Fruit fly (Drosophila melanogaster) whole organism, prepupa: ENCODE results near the gene halo.

Experiments
- Blimp-1 ChIP-seq: fragments of 200-800 bp; sonication (Bioruptor generic); optimal IDR thresholded peaks from 3 replicates; lab custom pipeline; 2017; ENCODE audit warnings: missing biosample characterization, missing genetic modification characterization, mild to moderate bottlenecking, moderate library complexity, missing genetic modification reagents
- CG10631 ChIP-seq: fragments of 200-800 bp; sonication (Bioruptor generic); optimal IDR thresholded peaks from 2 replicates; lab custom pipeline; 2016; ENCODE audit warnings: missing biosample characterization, missing genetic modification characterization
- CG10669 ChIP-seq: fragments of 200-800 bp; sonication (Bioruptor generic); optimal IDR thresholded peaks from 3 replicates; lab custom pipeline; 2018; ENCODE audit warnings: missing biosample characterization, mild to moderate bottlenecking, missing genetic modification characterization, moderate library complexity
- CG11294 ChIP-seq: fragments of 200-800 bp; sonication (Bioruptor generic); IDR thresholded peaks from 2 replicates; pipeline ENCODE4 v1.3.6; 2022; ENCODE audit warnings: missing biosample characterization, missing genetic modification characterization
- CG11762 ChIP-seq: fragments of 200-800 bp; sonication (Bioruptor generic); optimal IDR thresholded peaks from 3 replicates; lab custom pipeline; 2016; ENCODE audit warnings: missing biosample characterization, missing genetic modification characterization; ENCODE audit not compliant: insufficient read depth
- CG11902 ChIP-seq: fragments of 200-800 bp; sonication (Bioruptor generic); optimal IDR thresholded peaks from 3 replicates; lab custom pipeline; 2016; ENCODE audit warnings: missing biosample characterization, missing genetic modification characterization
- CG15336 ChIP-seq: fragments of 200-800 bp; sonication (Bioruptor generic); IDR thresholded peaks from 2 replicates; pipeline ENCODE4 v1.3.6; 2022; ENCODE audit warnings: missing biosample characterization, missing genetic modification characterization
- CG1621 ChIP-seq: fragments of 200-800 bp; sonication (Bioruptor generic); optimal IDR thresholded peaks from 3 replicates; lab custom pipeline; 2018; ENCODE audit warnings: missing biosample characterization, mild to moderate bottlenecking, missing genetic modification characterization
- CG16779 ChIP-seq: fragments of 200-800 bp; sonication (Bioruptor generic); optimal IDR thresholded peaks from 3 replicates; lab custom pipeline; 2017; ENCODE audit warnings: missing biosample characterization, mild to moderate bottlenecking, missing genetic modification characterization
- CG3032 ChIP-seq: fragments of 200-800 bp; optimal IDR thresholded peaks from 2 replicates; lab custom pipeline; 2019; ENCODE audit warnings: missing biosample characterization, mild to moderate bottlenecking, missing genetic modification characterization, moderate library complexity
- CG31627 ChIP-seq: fragments of 200-800 bp; sonication (Bioruptor generic); optimal IDR thresholded peaks from 3 replicates; lab custom pipeline; 2016; ENCODE audit warnings: missing biosample characterization, missing genetic modification characterization
- CG32006 ChIP-seq: fragments of 200-800 bp; sonication (Bioruptor generic); optimal IDR thresholded peaks from 3 replicates; lab custom pipeline; 2017; ENCODE audit warnings: missing biosample characterization, mild to moderate bottlenecking, missing genetic modification characterization
- CG34406 ChIP-seq: fragments of 200-800 bp; sonication (Bioruptor generic); optimal IDR thresholded peaks from 3 replicates; lab custom pipeline; 2016; ENCODE audit warnings: missing biosample characterization, missing genetic modification characterization
- CG3919 ChIP-seq: fragments of 200-800 bp; sonication (Bioruptor generic); optimal IDR thresholded peaks from 3 replicates; lab custom pipeline; 2016; ENCODE audit warnings: missing biosample characterization, missing genetic modification characterization
- CG6163 ChIP-seq: fragments of 200-800 bp; sonication (Bioruptor generic); IDR thresholded peaks from 3 replicates; pipeline ENCODE4 v1.3.6; 2022; ENCODE audit warnings: missing biosample characterization, missing genetic modification characterization
- CG6276 ChIP-seq: fragments of 200-800 bp; sonication (Bioruptor generic); optimal IDR thresholded peaks from 2 replicates; lab custom pipeline; 2017; ENCODE audit warnings: missing biosample characterization, mild to moderate bottlenecking, missing genetic modification characterization
- CG6792 ChIP-seq: fragments of 200-800 bp; sonication (Bioruptor generic); optimal IDR thresholded peaks from 3 replicates; lab custom pipeline; 2016; ENCODE audit warnings: missing biosample characterization, missing genetic modification characterization
- CG6808 ChIP-seq: fragments of 200-800 bp; sonication (Bioruptor generic); optimal IDR thresholded peaks from 3 replicates; lab custom pipeline; 2017; ENCODE audit warnings: missing biosample characterization, missing genetic modification characterization, mild to moderate bottlenecking, moderate library complexity, missing genetic modification reagents
- CG7368 ChIP-seq: fragments of 200-800 bp; sonication (Bioruptor generic); optimal IDR thresholded peaks from 3 replicates; lab custom pipeline; 2016; ENCODE audit warnings: missing biosample characterization, missing genetic modification characterization
- CG8119 ChIP-seq: fragments of 200-800 bp; sonication (Bioruptor generic); IDR thresholded peaks from 3 replicates; pipeline ENCODE4 v1.3.6; 2022; ENCODE audit warnings: missing biosample characterization, missing genetic modification characterization
- Eip75B ChIP-seq: fragments of 200-800 bp; sonication (Bioruptor generic); optimal IDR thresholded peaks from 3 replicates; lab custom pipeline; 2016; ENCODE audit warnings: missing biosample characterization, missing genetic modification characterization
- Eip93F ChIP-seq: fragments of 200-800 bp; sonication (Bioruptor generic); optimal IDR thresholded peaks from 2 replicates; lab custom pipeline; 2016; ENCODE audit warnings: missing biosample characterization, mild to moderate bottlenecking, missing genetic modification characterization
- Ets21C ChIP-seq: fragments of 200-800 bp; sonication (Bioruptor generic); optimal IDR thresholded peaks from 3 replicates; lab custom pipeline; 2016; ENCODE audit warnings: missing biosample characterization, missing genetic modification characterization
- Ets96B ChIP-seq: fragments of 200-800 bp; optimal IDR thresholded peaks from 2 replicates; lab custom pipeline; 2019; ENCODE audit warnings: missing biosample characterization, mild to moderate bottlenecking, missing genetic modification characterization, moderate library complexity
- Gug ChIP-seq: fragments of 200-800 bp; sonication (Bioruptor generic); IDR thresholded peaks from 2 replicates; pipeline ENCODE4 v1.3.6; 2022; ENCODE audit warnings: missing biosample characterization, missing genetic modification characterization
- Hr38 ChIP-seq: sonication (Bioruptor generic); optimal IDR thresholded peaks from 2 replicates; lab custom pipeline; 2016; ENCODE audit warnings: missing biosample characterization, missing genetic modification characterization
- Hr39 ChIP-seq: fragments of 200-800 bp; sonication (Bioruptor generic); optimal IDR thresholded peaks from 2 replicates; lab custom pipeline; 2016; ENCODE audit warnings: missing biosample characterization, missing genetic modification characterization
- Hr4 ChIP-seq: fragments of 200-800 bp; sonication (Bioruptor generic); optimal IDR thresholded peaks from 3 replicates; lab custom pipeline; 2016; ENCODE audit warnings: missing biosample characterization, missing genetic modification characterization
- Met ChIP-seq: fragments of 200-800 bp; sonication (Bioruptor generic); optimal IDR thresholded peaks from 3 replicates; lab custom pipeline; 2016; ENCODE audit warnings: missing biosample characterization, missing genetic modification characterization
- OdsH ChIP-seq: fragments of 200-800 bp; sonication (Bioruptor generic); optimal IDR thresholded peaks from 3 replicates; lab custom pipeline; 2016; ENCODE audit warnings: missing biosample characterization, missing genetic modification characterization
- Smox ChIP-seq: fragments of 200-800 bp; sonication (Bioruptor generic); optimal IDR thresholded peaks from 3 replicates; lab custom pipeline; 2016; ENCODE audit warnings: missing biosample characterization, missing genetic modification characterization
- Sox102F ChIP-seq: fragments of 200-800 bp; sonication (Bioruptor generic); optimal IDR thresholded peaks from 2 replicates; lab custom pipeline; 2016; ENCODE audit warnings: missing biosample characterization, mild to moderate bottlenecking, missing genetic modification characterization
- Sox14 ChIP-seq: fragments of 200-800 bp; sonication (Bioruptor generic); optimal IDR thresholded peaks from 3 replicates; lab custom pipeline; 2016; ENCODE audit warnings: missing biosample characterization, missing genetic modification characterization
- Sox15 ChIP-seq: fragments of 200-800 bp; sonication (Bioruptor generic); optimal IDR thresholded peaks from 3 replicates; lab custom pipeline; 2016; ENCODE audit warnings: missing biosample characterization, missing genetic modification characterization
- achi ChIP-seq: fragments of 200-800 bp; sonication (Bioruptor generic); optimal IDR thresholded peaks from 3 replicates; lab custom pipeline; 2016; ENCODE audit warnings: missing biosample characterization, missing genetic modification characterization
- acj6 ChIP-seq: fragments of 200-800 bp; sonication (Bioruptor generic); optimal IDR thresholded peaks from 3 replicates; lab custom pipeline; 2016; ENCODE audit warnings: missing biosample characterization, missing genetic modification characterization
- dac ChIP-seq: fragments of 200-800 bp; sonication (Bioruptor generic); optimal IDR thresholded peaks from 2 replicates; lab custom pipeline; 2017; ENCODE audit warnings: missing biosample characterization, mild to moderate bottlenecking, missing genetic modification characterization
- dsx ChIP-seq: fragments of 200-800 bp; optimal IDR thresholded peaks from 3 replicates; lab custom pipeline; 2019; ENCODE audit warnings: missing biosample characterization, mild to moderate bottlenecking, missing genetic modification characterization, moderate library complexity; ENCODE audit not compliant: poor library complexity, severe bottlenecking
- eg ChIP-seq: fragments of 200-800 bp; sonication (Bioruptor generic); IDR thresholded peaks from 3 replicates; pipeline ENCODE4 v1.3.6; 2022; ENCODE audit warnings: missing biosample characterization, missing genetic modification characterization
- fd85E ChIP-seq: fragments of 200-800 bp; sonication (Bioruptor generic); optimal IDR thresholded peaks from 3 replicates; lab custom pipeline; 2016; ENCODE audit warnings: missing biosample characterization, missing genetic modification characterization
- fkh ChIP-seq: fragments of 200-800 bp; sonication (Bioruptor generic); optimal IDR thresholded peaks from 3 replicates; lab custom pipeline; 2017; ENCODE audit warnings: missing biosample characterization, mild to moderate bottlenecking, missing genetic modification characterization, moderate library complexity
- lz ChIP-seq: fragments of 200-800 bp; sonication (Bioruptor generic); optimal IDR thresholded peaks from 3 replicates; lab custom pipeline; 2016; ENCODE audit warnings: missing biosample characterization, missing genetic modification characterization
- net ChIP-seq: fragments of 200-800 bp; sonication (Bioruptor generic); optimal IDR thresholded peaks from 3 replicates; lab custom pipeline; 2016; ENCODE audit warnings: missing biosample characterization, missing genetic modification characterization
- pdm3 ChIP-seq: fragments of 200-800 bp; sonication (Bioruptor generic); optimal IDR thresholded peaks from 3 replicates; lab custom pipeline; 2016; ENCODE audit warnings: missing biosample characterization, missing genetic modification characterization
- salr ChIP-seq, 2 experiments: fragments of 200-800 bp; sonication (Bioruptor generic); optimal IDR thresholded peaks; 3 replicates each; lab custom pipeline; 2016 to 2018; ENCODE audit warnings: missing biosample characterization in 2 of 2, missing genetic modification characterization in 2 of 2, mild to moderate bottlenecking in 1 of 2
- spab ChIP-seq: fragments of 200-800 bp; sonication (Bioruptor generic); optimal IDR thresholded peaks from 2 replicates; lab custom pipeline; 2017; ENCODE audit warnings: missing biosample characterization, mild to moderate bottlenecking, missing genetic modification characterization, missing genetic modification reagents
- svp ChIP-seq: fragments of 200-800 bp; sonication (Bioruptor generic); peaks from one replicate; lab custom pipeline; 2016; ENCODE audit warnings: missing biosample characterization, missing genetic modification characterization
- topi ChIP-seq: fragments of 200-800 bp; sonication (Bioruptor generic); optimal IDR thresholded peaks from 3 replicates; lab custom pipeline; 2016; ENCODE audit warnings: missing biosample characterization, missing genetic modification characterization

Gene halo

dm6 chr2L:1491791-1492345 lies 26.1 kb downstream of the halo start, which contains the start of gene CG31928 (continued):
- TF ChIP-seq Smox (no peak), Gug (no peak), fkh (GFP tag; lab: Kevin White, UChicago) (no peak)

- TF ChIP-seq CG16779 (tag; lab: Kevin White, UChicago) = peak; percentile 25
- TF ChIP-seq Hr39 (GFP tag; lab: Kevin White, UChicago) = peak; percentile 56
- TF ChIP-seq topi (GFP tag; lab: Kevin White, UChicago) = peak; percentile 70
- TF ChIP-seq CG10669 (GFP tag; lab: Kevin White, UChicago) = peak; percentile 83
- peak; percentile 56 for TF ChIP-seq Smox
- TF ChIP-seq Eip75B = peak; percentile 68
- TF ChIP-seq CG34406 = peak; percentile 29
- peak; percentile 65 for TF ChIP-seq dsx
- TF ChIP-seq svp = peak; percentile 90
- peak; percentile 59 for TF ChIP-seq CG6276 (GFP tag; lab: Kevin White, UChicago)
- TF ChIP-seq CG6808 (GFP tag; lab: Kevin White, UChicago) = peak; percentile 75
- TF ChIP-seq achi = peak; percentile 65
- peak; percentile 72 for TF ChIP-seq CG1621 (tag; lab: Kevin White, UChicago)
- TF ChIP-seq CG6163 (GFP tag; lab: Robert Waterston, UW) = peak; percentile 80
- peak; percentile 71 for TF ChIP-seq pdm3 (GFP tag; lab: Kevin White, UChicago)
- TF ChIP-seq Blimp-1 = peak; percentile 15
- peak; percentile 69 for TF ChIP-seq CG3919 (GFP tag; lab: Kevin White, UChicago)
- peak; percentile 65 for TF ChIP-seq OdsH
- TF ChIP-seq spab = peak; percentile 72
- TF ChIP-seq acj6 = peak; percentile 63
- peak; percentile 83 for TF ChIP-seq CG3032 (tag; lab: Kevin White, UChicago)
- TF ChIP-seq Ets96B (tag; lab: Kevin White, UChicago) = peak; percentile 67
- TF ChIP-seq CG31627 (GFP tag; lab: Kevin White, UChicago) = peak; percentile 62
- peak; percentile 70 for TF ChIP-seq Sox102F (GFP tag; lab: Kevin White, UChicago)
- peak; percentile 59 for TF ChIP-seq CG11902 (GFP tag; lab: Kevin White, UChicago)
- peak; percentile 73; the same call in 2 of the 3 replicates for TF ChIP-seq CG8119
- peak; percentile 47 for TF ChIP-seq Sox15 (GFP tag; lab: Kevin White, UChicago)
- TF ChIP-seq Eip93F = peak; percentile 32
- TF ChIP-seq CG11762 (GFP tag; lab: Kevin White, UChicago) = peak; percentile 64
- TF ChIP-seq CG15336 (GFP tag; lab: Robert Waterston, UW) = peak; percentile 61
- peak; percentile 85 for TF ChIP-seq Gug
- TF ChIP-seq fd85E (GFP tag; lab: Kevin White, UChicago) = no peak
- TF ChIP-seq CG11294 (GFP tag; lab: Robert Waterston, UW) = peak; percentile 69
- peak; percentile 62 for TF ChIP-seq eg (GFP tag; lab: Robert Waterston, UW)
- TF ChIP-seq CG32006 = peak; percentile 71
- peak; percentile 54 for TF ChIP-seq net (GFP tag; lab: Kevin White, UChicago)
- peak; percentile 65 to 73 for TF ChIP-seq salr (GFP tag; optimal IDR thresholded peaks at IDR 0.05; lab: Kevin White, UChicago)
- peak; percentile 10 for TF ChIP-seq dac (GFP tag; lab: Kevin White, UChicago)
- peak; percentile 74 for TF ChIP-seq Sox14 (GFP tag; lab: Kevin White, UChicago)
- peak; percentile 81 for TF ChIP-seq CG10631
- peak; percentile 26 for TF ChIP-seq Ets21C (GFP tag; lab: Kevin White, UChicago)
- TF ChIP-seq Met = peak; percentile 65
- TF ChIP-seq Hr4 = peak; percentile 79
- peak; percentile 64 for TF ChIP-seq CG6792 (GFP tag; lab: Kevin White, UChicago)
- peak; percentile 62 for TF ChIP-seq lz
- TF ChIP-seq Hr38 (GFP tag; lab: Kevin White, UChicago) = no peak
- peak; percentile 81 for TF ChIP-seq CG7368 (GFP tag; lab: Kevin White, UChicago)
Measured at dm6 chr2L:1485975-1486665, 31.8 kb downstream of the halo start.
